Worm (Caenorhabditis elegans) whole organism, L4 larva: ENCODE results near the gene R10E12.2.

ENCODE experiments used
- R02D3.7 ChIP-seq: fragments of 150-350 bp; sonication (generic microtip); optimal IDR thresholded peaks from 3 replicates; lab custom pipeline; 2014; ENCODE audit warnings: missing biosample characterization, missing genetic modification characterization
- Y105C5A.15 ChIP-seq: fragments of 200-800 bp; sonication (Bioruptor generic); IDR thresholded peaks from 2 replicates; pipeline ENCODE4 v1.3.6; 2022; ENCODE audit warnings: missing genetic modification characterization, missing compliant biosample characterization
- aha-1 ChIP-seq: fragments of 150-350 bp; peaks from one replicate; lab custom pipeline; 2014; ENCODE audit warnings: missing biosample characterization, missing genetic modification characterization
- ceh-28 ChIP-seq: fragments of 150-350 bp; optimal IDR thresholded peaks from 2 replicates; lab custom pipeline; 2014; ENCODE audit warnings: missing biosample characterization, missing genetic modification reagents, missing genetic modification characterization
- ceh-32 ChIP-seq: sonication (generic microtip); optimal IDR thresholded peaks from 2 replicates; lab custom pipeline; 2016; ENCODE audit warnings: mild to moderate bottlenecking, missing genetic modification characterization, missing compliant biosample characterization; ENCODE audit not compliant: poor library complexity
- ceh-82 ChIP-seq: sonication (generic microtip); optimal IDR thresholded peaks from 2 replicates; lab custom pipeline; 2017; ENCODE audit warnings: missing biosample characterization, missing genetic modification characterization
- egl-27 ChIP-seq: sonication (generic microtip); optimal IDR thresholded peaks from 3 replicates; lab custom pipeline; 2017; ENCODE audit warnings: missing biosample characterization, missing genetic modification reagents, missing genetic modification characterization
- jun-1 ChIP-seq: fragments of 150-350 bp; optimal IDR thresholded peaks from 2 replicates; lab custom pipeline; 2014; ENCODE audit warnings: missing biosample characterization, missing genetic modification reagents, missing genetic modification characterization
- pqm-1 ChIP-seq: sonication (generic microtip); optimal IDR thresholded peaks from 2 replicates; lab custom pipeline; 2017; ENCODE audit warnings: missing biosample characterization, missing genetic modification characterization
- tra-1 ChIP-seq: fragments of 200-800 bp; sonication (Bioruptor generic); IDR thresholded peaks from 2 replicates; pipeline ENCODE4 v1.3.6; 2022; ENCODE audit warnings: missing genetic modification reagents, missing genetic modification characterization, missing compliant biosample characterization
- unc-62 ChIP-seq, 3 experiments: fragments of 150-350 bp in 1 of 3; sonication (generic microtip); optimal IDR thresholded peaks in 2 of 3; peaks in 1 of 3; 1 replicate in 1 of 3; 2 replicates in 2 of 3; lab custom pipeline; 2014 to 2017; ENCODE audit warnings: missing biosample characterization in 3 of 3, missing genetic modification characterization in 3 of 3, missing genetic modification reagents in 3 of 3, missing genotype in 1 of 3

DNA sequence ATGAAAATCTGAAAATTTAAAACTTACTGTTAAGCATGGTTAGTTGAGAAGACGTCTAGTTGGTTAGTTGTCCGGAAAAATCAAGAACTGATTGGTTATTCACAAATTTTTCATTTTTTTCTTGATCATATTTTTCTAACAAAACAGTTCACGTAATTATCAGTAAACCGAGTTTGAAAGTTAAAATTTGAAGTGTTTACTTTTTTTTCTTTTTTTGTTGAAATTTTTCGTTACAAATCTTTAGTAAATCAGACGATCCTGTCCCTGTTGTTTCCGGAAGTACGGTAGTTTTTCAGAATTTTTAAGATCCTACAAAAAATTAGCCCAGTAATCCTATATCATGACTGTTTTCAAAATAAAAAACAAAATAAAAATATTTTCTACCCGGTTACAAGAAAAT is 26.8 kb upstream of the R10E12.2 start, which contains the start of gene C05B5.2:
- TF ChIP-seq Y105C5A.15 (GFP tag; lab: Robert Waterston, UW) (no peak), egl-27 (tag; lab: Kevin White, UChicago) (no peak), aha-1 (no peak), R02D3.7 (tag; lab: Kevin White, UChicago) (no peak), pqm-1 (tag; lab: Kevin White, UChicago) (no peak), unc-62 (GFP tag; optimal IDR thresholded peaks at IDR 0.05 in 1 of 2; lab: Kevin White, UChicago) (no peak), unc-62 (tag; optimal IDR thresholded peaks at IDR 0.05; lab: Kevin White, UChicago) (no peak), ceh-32 (no peak), jun-1 (tag; lab: Kevin White, UChicago) (no peak), tra-1 (no peak), ceh-82 (no peak), ceh-28 (tag; lab: Kevin White, UChicago) (no peak)
